Worm (Caenorhabditis elegans): ENCODE results near the gene F37C4.6.

The F37C4.6 gene

DNA sequence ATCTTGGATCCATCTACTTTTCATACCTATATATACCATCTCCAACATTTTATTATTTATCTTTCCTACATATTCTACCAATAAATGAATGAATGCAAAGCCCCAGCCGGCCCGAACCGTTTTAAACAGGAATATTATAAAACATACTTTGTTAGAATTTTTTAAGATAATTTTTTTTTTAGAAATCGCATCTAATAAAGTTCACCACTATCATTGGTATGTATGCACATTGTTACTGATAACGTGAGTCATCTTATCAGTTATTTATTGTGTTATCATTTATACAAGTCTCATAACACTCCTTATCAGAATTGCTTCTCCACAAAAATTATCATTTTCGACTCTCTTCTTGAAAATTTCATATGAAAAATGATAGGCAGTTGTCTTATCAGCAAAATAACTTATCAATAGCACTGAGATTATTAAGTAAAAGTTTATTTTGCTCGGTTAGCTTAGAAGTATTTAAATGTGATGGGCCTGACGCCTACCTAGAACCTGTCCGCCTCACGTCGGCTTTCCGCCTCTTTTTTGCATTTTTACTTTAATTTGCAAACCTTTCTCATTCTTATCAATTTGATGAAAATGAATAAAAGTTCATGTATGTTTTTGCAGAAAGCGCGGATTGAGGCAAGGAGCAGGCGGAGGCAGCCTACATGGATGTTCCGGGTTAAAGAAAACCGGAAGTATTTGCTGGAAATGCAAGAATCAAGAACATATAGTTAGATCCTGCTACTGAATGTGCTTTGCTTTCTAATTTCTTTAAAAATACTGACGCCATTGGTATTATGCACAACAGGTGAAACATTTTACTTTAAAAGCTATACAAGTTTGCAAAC is 21.8 kb upstream of the F37C4.6 start, which contains the start of gene srz-62:
srz-62 (plus strand) TSS at position 786 of the 836 bp plus-strand sequence.
- TF ChIP-seq unc-62 (GFP tag; optimal IDR thresholded peaks at IDR 0.05), result no peak

DNA sequence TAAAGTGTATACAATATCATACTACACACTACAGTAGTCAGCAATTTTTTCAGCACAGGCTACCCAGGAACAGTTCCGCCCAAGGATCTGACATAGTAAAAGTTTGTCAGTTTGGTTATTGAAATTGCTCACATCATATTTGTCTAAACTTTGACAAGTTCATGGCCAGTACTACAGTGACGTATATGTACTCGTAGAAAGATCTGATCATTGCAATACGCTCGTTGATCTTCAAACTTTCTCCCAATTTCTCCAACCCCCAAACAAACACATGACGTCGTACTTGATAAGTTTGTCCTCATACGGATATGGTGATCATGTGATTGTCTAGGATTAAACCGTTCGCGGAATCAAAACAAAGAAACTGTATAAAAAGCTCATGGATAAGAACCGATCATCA is 16.6 kb upstream of the F37C4.6 start, which contains the start of gene dct-8:
dct-8 (plus strand) TSS at position 301 of the 400 bp plus-strand sequence.
- TF ChIP-seq unc-62 (GFP tag; optimal IDR thresholded peaks at IDR 0.05), result no peak

DNA sequence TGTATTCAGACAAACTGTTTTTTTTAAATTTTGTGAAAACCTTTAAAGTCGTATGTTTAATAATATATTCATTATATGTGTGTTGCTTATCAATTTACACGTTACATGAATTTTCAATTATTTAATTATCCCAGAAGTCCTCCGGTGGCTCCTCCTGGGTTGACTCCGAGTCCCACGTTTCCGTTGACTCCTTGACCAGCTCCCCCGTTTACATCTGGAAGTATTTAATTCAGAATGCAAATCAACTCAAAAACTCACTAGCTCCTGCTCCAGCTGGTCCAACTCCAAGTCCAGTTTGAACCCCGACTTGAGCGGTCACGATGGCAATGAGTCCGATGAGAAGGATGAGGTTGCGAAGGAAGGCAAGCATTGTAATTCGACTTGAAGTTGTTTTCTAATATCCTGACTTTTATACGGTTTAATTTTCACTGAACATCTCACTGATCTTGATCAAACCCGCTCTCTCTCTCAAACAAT is 15.9 kb upstream of the F37C4.6 start, which contains the start of gene F56D6.8:
F56D6.8 (minus strand) TSS at position 427 of the 477 bp plus-strand sequence.
- no peak for TF ChIP-seq unc-62 (GFP tag; optimal IDR thresholded peaks at IDR 0.05)

DNA sequence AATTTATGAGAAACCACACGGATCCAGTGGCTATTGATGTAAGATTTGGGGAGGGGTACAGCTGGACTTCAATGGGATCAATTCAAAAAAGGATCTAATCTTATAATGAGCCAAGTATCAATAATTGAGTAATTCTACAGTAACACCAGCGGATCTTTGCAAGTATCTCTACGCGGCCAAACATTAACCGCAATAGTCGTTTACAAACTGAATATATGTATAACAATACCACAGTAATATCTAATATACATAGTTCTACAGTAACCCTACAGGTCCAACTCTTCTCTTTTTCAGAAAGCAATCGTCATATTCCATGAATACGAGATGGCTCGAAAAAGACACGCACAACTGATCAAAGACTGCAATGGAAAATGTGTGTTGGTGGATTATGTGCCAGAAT is 13.9 kb upstream of the F37C4.6 start, which contains the start of gene F56D6.9:
F56D6.9 (plus strand) TSS at position 301 of the 400 bp plus-strand sequence.
- no peak for TF ChIP-seq unc-62 (GFP tag; optimal IDR thresholded peaks at IDR 0.05)

DNA sequence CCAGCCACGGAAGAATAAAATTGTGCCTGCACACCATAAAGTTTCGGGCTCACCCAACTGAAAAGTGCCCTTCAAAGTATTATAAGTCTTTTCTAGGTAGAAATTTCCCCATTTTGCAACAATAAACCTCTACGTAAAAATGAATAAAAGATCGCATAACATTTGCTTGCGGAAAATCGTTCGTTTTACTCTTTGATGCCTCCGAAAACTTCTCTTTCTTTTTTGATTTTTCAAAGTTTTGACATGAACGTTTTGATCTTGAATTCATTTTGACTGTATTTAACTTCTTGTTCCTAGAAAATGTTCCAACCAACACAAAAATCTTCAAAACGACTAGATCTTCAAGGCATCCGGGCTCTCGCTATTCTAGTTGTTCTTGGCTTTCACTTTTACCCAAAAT is 10.8 kb upstream of the F37C4.6 start, which contains the start of gene oac-21:
oac-21 (plus strand) TSS at position 301 of the 400 bp plus-strand sequence.
- TF ChIP-seq unc-62 (GFP tag; optimal IDR thresholded peaks at IDR 0.05), result no peak

DNA sequence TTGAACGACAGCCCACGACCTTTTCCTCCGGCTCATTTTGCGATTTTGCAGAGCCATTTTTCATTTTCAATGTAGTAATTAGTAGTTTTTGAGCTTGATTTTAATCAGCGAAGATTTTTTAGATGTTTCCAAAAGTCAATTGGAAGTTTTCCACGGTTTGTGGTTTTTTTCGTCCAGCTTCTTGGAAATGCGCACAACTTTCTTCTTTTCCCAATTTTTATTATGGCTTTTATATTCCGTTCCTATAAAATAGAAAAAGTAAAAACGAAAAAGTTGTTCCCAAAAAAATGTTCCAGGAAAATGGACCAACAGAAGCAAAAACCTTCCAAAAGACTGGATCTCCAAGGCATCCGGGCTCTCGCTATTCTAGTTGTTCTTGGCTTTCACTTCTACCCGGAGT is 7.2 kb upstream of the F37C4.6 start, which contains the start of gene oac-22:
oac-22 (plus strand) TSS at position 301 of the 400 bp plus-strand sequence.
- no peak for TF ChIP-seq unc-62 (GFP tag; optimal IDR thresholded peaks at IDR 0.05)

DNA sequence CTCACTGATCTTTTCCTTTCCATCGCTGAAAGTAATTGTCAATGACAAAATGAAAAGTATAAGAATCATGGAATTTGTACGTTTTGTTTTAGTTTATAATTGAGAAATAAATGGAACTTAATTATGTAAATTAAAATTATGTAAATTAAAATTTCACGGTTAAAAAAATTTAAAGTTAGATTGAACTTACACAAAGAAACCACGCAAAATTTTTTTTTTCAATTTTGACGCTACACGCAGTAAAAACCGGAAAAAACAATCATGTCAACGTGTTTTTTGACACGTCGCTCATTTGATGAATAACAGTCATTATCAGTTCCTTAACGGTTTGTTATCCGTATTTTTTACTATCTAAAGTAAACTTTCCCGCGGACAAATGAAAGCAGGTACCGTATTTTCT is 3.0 kb upstream of the F37C4.6 start, which contains the start of the genes F37C4.8 and oac-23:
F37C4.8 (minus strand) TSS at position 101 of the 400 bp plus-strand sequence.
oac-23 (plus strand) TSS at position 323 of the 400 bp plus-strand sequence.
- no peak for TF ChIP-seq unc-62 (GFP tag; optimal IDR thresholded peaks at IDR 0.05)

DNA sequence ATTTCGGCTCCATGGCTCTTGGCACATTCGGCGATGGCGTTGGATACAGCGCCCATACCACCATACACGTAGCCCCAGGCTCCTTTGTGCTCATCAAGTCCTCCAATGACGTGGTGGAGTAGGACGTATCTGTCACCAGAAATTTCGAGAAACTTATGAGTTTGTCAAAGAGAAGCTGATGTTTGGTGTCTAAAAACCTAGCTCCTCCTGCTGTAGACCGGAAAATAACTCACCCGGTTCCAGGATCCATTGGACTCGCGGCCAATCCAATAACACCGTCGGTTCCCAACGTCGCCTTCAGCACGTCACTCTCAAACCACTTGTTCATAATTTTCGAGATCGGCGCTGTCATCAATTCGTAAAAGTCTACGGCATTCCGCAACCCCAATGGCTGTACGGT is 1.2 kb downstream of the F37C4.6 start:
- no peak for TF ChIP-seq unc-62 (GFP tag; optimal IDR thresholded peaks at IDR 0.05)

DNA sequence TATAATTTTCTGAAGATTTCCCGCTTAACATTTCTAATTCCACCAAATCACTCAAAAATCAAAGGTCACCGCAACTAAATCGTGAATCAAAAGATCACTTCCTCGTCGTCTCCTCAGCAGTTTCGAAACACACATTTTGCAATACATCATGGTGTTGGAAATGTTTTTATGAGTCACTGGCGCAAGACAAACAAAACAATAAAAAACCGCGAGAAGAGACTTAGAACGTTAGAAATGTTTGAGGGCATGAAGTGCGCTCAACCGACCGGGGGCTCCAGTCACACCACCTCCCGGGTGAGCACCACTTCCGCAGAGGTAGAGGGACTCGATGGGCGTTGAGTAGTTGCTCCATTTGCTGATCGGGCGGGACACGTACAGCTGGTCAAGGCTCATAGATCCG is 2.9 kb downstream of the F37C4.6 start:
- TF ChIP-seq unc-62 (GFP tag; optimal IDR thresholded peaks at IDR 0.05), result no peak

DNA sequence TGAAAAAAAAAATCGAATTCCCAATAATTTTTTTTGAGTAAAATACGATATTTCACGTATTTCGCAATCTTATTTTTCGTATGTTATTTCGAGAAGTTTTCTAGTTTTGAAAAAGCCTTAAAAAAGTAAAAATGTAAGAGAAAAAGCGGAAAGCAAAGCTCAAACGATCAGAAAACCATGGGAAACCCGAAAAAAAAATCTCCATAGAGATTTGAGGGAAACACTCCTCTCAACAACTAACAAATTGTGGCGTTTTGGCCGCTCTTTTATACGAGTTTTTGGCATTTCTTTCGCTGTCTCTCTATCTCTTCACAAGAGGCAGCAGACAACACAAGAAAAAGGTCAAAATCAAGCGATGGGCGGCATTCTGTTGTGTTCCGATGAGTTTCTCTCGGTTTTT is 3.7 kb downstream of the F37C4.6 start:
- TF ChIP-seq unc-62 (GFP tag; optimal IDR thresholded peaks at IDR 0.05), result no peak

DNA sequence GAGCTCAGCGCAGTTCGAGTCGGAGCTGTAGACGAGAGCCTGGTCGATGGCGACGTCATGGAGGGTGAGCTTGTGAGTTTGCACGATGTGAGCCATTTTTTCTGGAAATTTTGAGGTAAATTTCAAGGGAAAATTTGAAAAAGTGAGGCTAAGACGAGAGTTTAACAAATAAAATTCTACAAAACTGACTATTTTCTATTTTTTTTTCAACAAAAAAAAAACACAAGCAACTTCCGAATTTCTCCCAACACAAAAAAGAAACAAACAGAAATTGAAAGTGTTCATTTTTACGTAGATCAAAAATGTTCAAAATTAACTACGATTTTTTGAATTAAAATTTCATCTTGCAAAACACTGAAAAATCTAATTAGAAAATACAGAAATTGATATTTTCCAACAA is 4.4 kb downstream of the F37C4.6 start, which contains the start of gene F37C4.5:
F37C4.5 (minus strand) TSS at position 101 of the 400 bp plus-strand sequence.
- no peak for TF ChIP-seq unc-62 (GFP tag; optimal IDR thresholded peaks at IDR 0.05)

DNA sequence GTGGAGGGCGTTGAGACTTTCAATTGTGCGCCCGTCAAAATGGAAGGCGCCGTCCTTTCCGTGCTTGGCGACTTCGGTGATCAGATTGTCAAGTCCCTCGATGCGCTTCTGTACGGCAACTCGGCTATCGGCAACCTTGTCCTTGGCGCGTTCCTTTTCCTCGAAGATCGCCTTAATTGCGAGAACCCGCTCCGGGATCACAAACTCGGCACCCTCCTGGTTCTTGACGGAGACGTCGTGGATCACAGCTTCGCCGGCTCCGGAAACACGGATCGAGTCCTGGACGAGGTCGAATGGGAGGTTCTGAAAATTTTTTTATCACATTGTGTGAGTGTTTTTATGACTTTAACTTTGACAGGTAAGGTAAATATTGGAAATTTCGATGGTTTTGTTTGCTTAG is 4.9 kb downstream of the F37C4.6 start:
- no peak for TF ChIP-seq unc-62 (GFP tag; optimal IDR thresholded peaks at IDR 0.05)

DNA sequence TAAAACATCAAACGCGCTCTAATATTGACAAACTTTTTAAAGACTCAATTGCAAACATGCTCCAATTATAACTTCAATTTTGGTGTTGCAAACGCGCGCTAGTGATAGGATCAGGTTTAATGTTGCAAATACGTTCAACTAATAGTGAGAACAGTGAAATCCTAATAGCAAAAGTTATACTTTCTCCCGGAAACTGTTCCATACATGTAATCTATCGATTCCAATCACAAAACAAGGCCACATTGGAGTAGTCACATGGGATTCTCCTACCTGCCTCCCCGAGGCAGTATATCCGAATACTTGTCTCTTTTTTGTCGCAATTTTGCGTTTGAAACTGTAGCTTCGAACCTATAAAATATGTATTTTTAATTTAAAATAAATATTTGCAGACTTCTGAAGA is 8.3 kb downstream of the F37C4.6 start:
- TF ChIP-seq unc-62 (GFP tag; optimal IDR thresholded peaks at IDR 0.05), result no peak

DNA sequence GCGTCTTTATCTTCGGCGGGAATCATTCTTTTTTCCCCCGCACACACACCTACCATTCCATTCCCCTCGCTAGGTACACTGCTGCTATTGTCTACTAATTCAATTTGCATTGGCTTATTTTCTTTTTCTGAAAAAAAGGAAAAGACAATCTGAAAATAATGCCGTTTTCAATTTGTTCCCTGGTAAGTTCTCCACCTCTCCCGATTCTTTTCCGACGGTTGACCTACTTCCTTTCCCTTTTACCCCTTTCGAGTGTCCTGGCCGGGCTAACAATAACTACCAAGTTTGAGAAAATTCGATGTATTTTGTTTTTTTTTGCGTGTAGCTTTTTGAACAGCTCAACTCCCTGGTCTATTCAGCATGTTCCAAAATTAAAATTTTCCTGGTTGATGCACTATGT is 10.9 kb downstream of the F37C4.6 start, which contains the start of gene F37C4.4:
F37C4.4 (plus strand) TSS at position 58 of the 400 bp plus-strand sequence.
- TF ChIP-seq unc-62 (GFP tag; optimal IDR thresholded peaks at IDR 0.05), result no peak

DNA sequence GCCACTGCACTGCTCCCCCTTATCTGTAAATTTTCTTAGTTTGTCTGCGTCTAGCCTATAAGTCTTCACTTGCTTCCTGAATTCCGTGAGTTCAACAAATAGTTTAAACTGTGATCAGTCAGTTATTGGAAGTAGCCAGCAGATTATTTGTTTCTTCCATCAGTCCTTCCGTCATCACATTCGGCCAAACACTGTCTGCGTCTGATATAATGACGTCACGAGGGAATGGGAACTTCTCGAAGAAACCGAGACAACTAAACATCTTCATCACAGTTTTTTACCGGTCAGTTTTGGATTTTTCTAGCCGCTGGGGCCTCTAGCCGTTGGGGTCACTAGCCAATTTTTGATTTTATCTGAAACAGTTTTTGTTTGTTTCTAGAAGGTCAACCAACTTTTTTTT is 12.1 kb downstream of the F37C4.6 start:
- TF ChIP-seq unc-62 (GFP tag; optimal IDR thresholded peaks at IDR 0.05), result no peak

DNA sequence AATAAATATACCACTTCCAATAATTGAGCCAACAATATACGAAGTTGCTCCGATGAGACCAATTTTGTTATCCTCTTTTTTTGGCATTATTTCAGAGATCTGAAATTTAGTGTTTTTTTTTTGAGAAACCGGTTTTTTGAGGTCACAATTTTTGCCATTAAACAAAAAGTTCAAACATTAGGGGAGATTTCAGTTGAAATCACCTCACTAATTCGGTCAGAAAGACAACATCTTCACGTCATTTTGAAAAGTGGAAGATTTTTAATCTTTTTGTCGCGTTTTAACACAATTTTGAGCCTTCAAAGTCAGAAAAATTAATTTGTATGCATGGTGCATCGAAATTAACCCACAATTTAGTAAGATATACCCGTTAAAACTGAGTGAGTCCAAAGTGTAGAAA is 13.2 kb downstream of the F37C4.6 start, which contains the start of gene aat-8:
aat-8 (minus strand) TSS at position 101 of the 400 bp plus-strand sequence.
- no peak for TF ChIP-seq unc-62 (GFP tag; optimal IDR thresholded peaks at IDR 0.05)

Measured in whole organism, dauer.